Worm (Caenorhabditis elegans) whole organism, young adult: Measurements from ENCODE around the gene C05D12.3.

Experiments used
- ama-1 ChIP-seq, 3 experiments: fragments of 150-350 bp in 1 of 3; sonication (generic microtip) in 2 of 3; optimal IDR thresholded peaks; 2 replicates each; lab custom pipeline; 2014 to 2018; ENCODE audit warnings: missing biosample characterization in 2 of 3, missing genetic modification characterization in 2 of 3, missing genetic modification reagents in 2 of 3
- atf-7 ChIP-seq: sonication (generic microtip); optimal IDR thresholded peaks from 2 replicates; lab custom pipeline; 2017; ENCODE audit warnings: mild to moderate bottlenecking, missing genetic modification characterization, missing compliant biosample characterization
- chd-7 ChIP-seq: sonication (generic microtip); optimal IDR thresholded peaks from 2 replicates; lab custom pipeline; 2016; ENCODE audit warnings: mild to moderate bottlenecking, missing genetic modification characterization, moderate library complexity, missing compliant biosample characterization
- him-1 ChIP-seq: sonication (generic microtip); optimal IDR thresholded peaks from 2 replicates; lab custom pipeline; 2016; ENCODE audit warnings: missing genotype, missing genetic modification reagents, missing genetic modification characterization, missing compliant biosample characterization
- let-526 ChIP-seq: fragments of 200-800 bp; sonication (Bioruptor generic); IDR thresholded peaks from 2 replicates; pipeline ENCODE4 v1.3.6; 2022; ENCODE audit warnings: missing genetic modification reagents, missing genetic modification characterization, missing compliant biosample characterization
- nfya-2 ChIP-seq: fragments of 200-800 bp; sonication (Bioruptor generic); IDR thresholded peaks from 2 replicates; pipeline ENCODE4 v1.3.6; 2022; ENCODE audit warnings: missing genetic modification reagents, missing genetic modification characterization, missing compliant biosample characterization
- snpc-4 ChIP-seq, 5 experiments: fragments of 150-350 bp in 1 of 5; sonication (generic microtip) in 4 of 5; optimal IDR thresholded peaks; 2 replicates each; lab custom pipeline; 2014 to 2018; ENCODE audit warnings: missing genetic modification characterization in 5 of 5, missing biosample characterization in 3 of 5, antibody characterized with exemption in 2 of 5, mild to moderate bottlenecking in 2 of 5, missing compliant biosample characterization in 2 of 5, missing genotype in 2 of 5, moderate library complexity in 2 of 5, missing genetic modification reagents in 1 of 5
- somi-1 ChIP-seq: fragments of 200-800 bp; sonication (Bioruptor generic); optimal IDR thresholded peaks from 2 replicates; lab custom pipeline; 2018; ENCODE audit warnings: mild to moderate bottlenecking, missing genetic modification characterization, missing compliant biosample characterization
- ztf-25 ChIP-seq: fragments of 200-800 bp; sonication (Bioruptor generic); IDR thresholded peaks from 2 replicates; pipeline ENCODE4 v1.3.6; 2022; ENCODE audit warnings: missing genetic modification reagents, missing genetic modification characterization, missing compliant biosample characterization

DNA sequence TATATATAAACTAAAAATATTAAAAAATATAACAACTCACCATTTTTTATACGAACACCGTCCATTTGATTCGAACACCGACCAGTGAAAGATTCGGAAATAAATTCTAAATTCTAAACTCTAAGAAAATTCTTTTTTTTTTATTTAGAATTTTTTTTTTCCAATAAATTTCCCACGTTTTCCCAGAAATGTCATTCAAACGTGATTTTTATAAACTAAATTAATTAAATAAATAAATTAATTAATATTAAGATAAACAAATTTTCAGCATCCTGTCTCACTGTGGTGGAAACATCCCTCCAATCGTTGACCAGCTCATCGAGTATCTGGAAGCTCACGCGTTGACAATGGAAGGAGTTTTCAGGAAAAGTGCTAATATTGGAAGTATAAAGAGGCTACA lies 42.5 kb downstream of the C05D12.3 start, which contains the start of gene klp-17:
- TF ChIP-seq ama-1 (optimal IDR thresholded peaks at IDR 0.05; lab: Kevin White, UChicago) = no peak
- TF ChIP-seq ama-1 (GFP tag; optimal IDR thresholded peaks at IDR 0.05; lab: Kevin White, UChicago) = no peak
- no peak for TF ChIP-seq atf-7 (tag; lab: Kevin White, UChicago)
- TF ChIP-seq nfya-2 (GFP tag; lab: Robert Waterston, UW) = no peak
- no peak for TF ChIP-seq ztf-25 (GFP tag; lab: Robert Waterston, UW)
- TF ChIP-seq let-526 = no peak
- TF ChIP-seq snpc-4 (GFP tag; optimal IDR thresholded peaks at IDR 0.05; lab: Kevin White, UChicago) = no peak
- no peak for TF ChIP-seq snpc-4 (tag; optimal IDR thresholded peaks at IDR 0.05; lab: Kevin White, UChicago)
- TF ChIP-seq him-1 (tag; lab: Kevin White, UChicago) = no peak
- TF ChIP-seq somi-1 (GFP tag; lab: Kevin White, UChicago) = no peak
- TF ChIP-seq chd-7 (tag; lab: Kevin White, UChicago) = no peak
